Worm (Caenorhabditis elegans) whole organism, mixed stage, embryonic: ENCODE results near the gene rpb-8.

ENCODE experiments used
- M03D4.4 ChIP-seq: sonication (generic microtip); optimal IDR thresholded peaks from 2 replicates; lab custom pipeline; 2017; ENCODE audit warnings: mild to moderate bottlenecking, missing genetic modification characterization, missing compliant biosample characterization
- bed-3 ChIP-seq: fragments of 200-800 bp; sonication (Bioruptor generic); optimal IDR thresholded peaks from 3 replicates; lab custom pipeline; 2018; ENCODE audit warnings: mild to moderate bottlenecking, missing genetic modification characterization, moderate library complexity, missing compliant biosample characterization
- blmp-1 ChIP-seq: fragments of 150-350 bp; optimal IDR thresholded peaks from 2 replicates; lab custom pipeline; 2014; ENCODE audit warnings: missing biosample characterization, missing genetic modification characterization
- ceh-39 ChIP-seq: fragments of 150-350 bp; optimal IDR thresholded peaks from 2 replicates; lab custom pipeline; 2014; ENCODE audit warnings: missing biosample characterization, missing genetic modification characterization
- ceh-43 ChIP-seq: fragments of 200-800 bp; sonication (Bioruptor generic); optimal IDR thresholded peaks from 2 replicates; lab custom pipeline; 2018; ENCODE audit warnings: mild to moderate bottlenecking, missing genetic modification characterization, moderate library complexity, missing compliant biosample characterization
- ceh-83 ChIP-seq: fragments of 200-800 bp; sonication (Bioruptor generic); optimal IDR thresholded peaks from 2 replicates; lab custom pipeline; 2018; ENCODE audit warnings: mild to moderate bottlenecking, missing genetic modification characterization, missing compliant biosample characterization
- ces-1 ChIP-seq: fragments of 150-350 bp; optimal IDR thresholded peaks from 2 replicates; lab custom pipeline; 2014; ENCODE audit warnings: missing biosample characterization, missing genetic modification reagents, missing genetic modification characterization
- cnd-1 ChIP-seq: fragments of 200-800 bp; sonication (Bioruptor generic); optimal IDR thresholded peaks from 2 replicates; lab custom pipeline; 2018; ENCODE audit warnings: mild to moderate bottlenecking, missing genetic modification characterization, missing compliant biosample characterization
- drap-1 ChIP-seq: fragments of 200-800 bp; sonication (Bioruptor generic); optimal IDR thresholded peaks from 3 replicates; lab custom pipeline; 2018; ENCODE audit warnings: mild to moderate bottlenecking, missing genetic modification characterization, missing compliant biosample characterization
- elt-1 ChIP-seq: sonication (generic microtip); optimal IDR thresholded peaks from 2 replicates; lab custom pipeline; 2017; ENCODE audit warnings: missing genetic modification characterization, mild to moderate bottlenecking, missing compliant biosample characterization, antibody characterized with exemption, moderate library complexity, borderline replicate concordance; ENCODE audit not compliant: insufficient read depth
- flh-1 ChIP-seq: fragments of 200-800 bp; sonication (Bioruptor generic); optimal IDR thresholded peaks from 2 replicates; lab custom pipeline; 2018; ENCODE audit warnings: mild to moderate bottlenecking, missing genetic modification characterization, moderate library complexity, missing compliant biosample characterization
- ham-2 ChIP-seq: fragments of 200-800 bp; sonication (Bioruptor generic); optimal IDR thresholded peaks from 2 replicates; lab custom pipeline; 2018; ENCODE audit warnings: mild to moderate bottlenecking, missing genetic modification characterization, missing compliant biosample characterization
- hlh-1 ChIP-seq: fragments of 150-350 bp; optimal IDR thresholded peaks from 2 replicates; lab custom pipeline; 2014; ENCODE audit warnings: missing biosample characterization, missing genetic modification reagents, missing genetic modification characterization
- lin-13 ChIP-seq: fragments of 150-350 bp; optimal IDR thresholded peaks from 2 replicates; lab custom pipeline; 2014; ENCODE audit warnings: missing biosample characterization, missing genetic modification characterization
- lin-32 ChIP-seq: fragments of 200-800 bp; sonication (Bioruptor generic); optimal IDR thresholded peaks from 2 replicates; lab custom pipeline; 2018; ENCODE audit warnings: mild to moderate bottlenecking, missing genetic modification characterization, missing compliant biosample characterization
- lsy-2 ChIP-seq: fragments of 150-350 bp; optimal IDR thresholded peaks from 2 replicates; lab custom pipeline; 2014; ENCODE audit warnings: missing biosample characterization, missing genetic modification characterization
- mep-1 ChIP-seq: fragments of 150-350 bp; optimal IDR thresholded peaks from 2 replicates; lab custom pipeline; 2017; ENCODE audit warnings: missing biosample characterization, missing genetic modification reagents, missing genetic modification characterization, inconsistent platforms
- mls-2 ChIP-seq: sonication (generic microtip); optimal IDR thresholded peaks from 2 replicates; lab custom pipeline; 2016; ENCODE audit warnings: mild to moderate bottlenecking, missing genetic modification characterization, moderate library complexity, missing compliant biosample characterization
- nhr-12 ChIP-seq: fragments of 150-350 bp; optimal IDR thresholded peaks from 2 replicates; lab custom pipeline; 2014; ENCODE audit warnings: missing biosample characterization, missing genetic modification characterization
- nhr-76 ChIP-seq: sonication (generic microtip); optimal IDR thresholded peaks from 2 replicates; lab custom pipeline; 2017; ENCODE audit warnings: missing biosample characterization, missing genetic modification characterization
- sem-2 ChIP-seq: fragments of 200-800 bp; sonication (Bioruptor generic); optimal IDR thresholded peaks from 2 replicates; lab custom pipeline; 2018; ENCODE audit warnings: mild to moderate bottlenecking, missing genetic modification characterization, missing compliant biosample characterization
- snpc-4 ChIP-seq: fragments of 150-350 bp; optimal IDR thresholded peaks from 2 replicates; lab custom pipeline; 2014; ENCODE audit warnings: missing biosample characterization, missing genetic modification characterization
- sptf-1 ChIP-seq: sonication (generic microtip); optimal IDR thresholded peaks from 2 replicates; lab custom pipeline; 2017; ENCODE audit warnings: mild to moderate bottlenecking, missing genetic modification characterization, moderate library complexity, missing compliant biosample characterization
- tbx-8 ChIP-seq: fragments of 200-800 bp; sonication (Bioruptor generic); optimal IDR thresholded peaks from 2 replicates; lab custom pipeline; 2018; ENCODE audit warnings: mild to moderate bottlenecking, missing genetic modification characterization, moderate library complexity, missing compliant biosample characterization
- unc-120 ChIP-seq: sonication (generic microtip); optimal IDR thresholded peaks from 2 replicates; lab custom pipeline; 2017; ENCODE audit warnings: missing genetic modification characterization, missing compliant biosample characterization; ENCODE audit not compliant: poor library complexity, severe bottlenecking
- unc-39 ChIP-seq: fragments of 150-350 bp; optimal IDR thresholded peaks from 2 replicates; lab custom pipeline; 2014; ENCODE audit warnings: missing biosample characterization, missing genetic modification characterization
- unc-62 ChIP-seq: fragments of 150-350 bp; optimal IDR thresholded peaks from 2 replicates; lab custom pipeline; 2014; ENCODE audit warnings: missing biosample characterization, missing genetic modification reagents, missing genetic modification characterization
- zip-8 ChIP-seq: fragments of 150-350 bp; optimal IDR thresholded peaks from 2 replicates; lab custom pipeline; 2014; ENCODE audit warnings: missing biosample characterization, missing genetic modification characterization
- ztf-11 ChIP-seq: fragments of 150-350 bp; optimal IDR thresholded peaks from 2 replicates; lab custom pipeline; 2014; ENCODE audit warnings: missing biosample characterization, missing genetic modification characterization

rpb-8 gene

ce11 chrIII:4947352-4947751, 29.5 kb upstream of the rpb-8 start:
- no peak for TF ChIP-seq unc-39 (tag; lab: Kevin White, UChicago)
- peak; percentile 71 for TF ChIP-seq unc-62 (GFP tag; lab: Kevin White, UChicago)
- peak; percentile 20 for TF ChIP-seq lin-32 (GFP tag; lab: Kevin White, UChicago)
- peak; percentile 84 for TF ChIP-seq sptf-1
- TF ChIP-seq ztf-11 = peak; percentile 83
- TF ChIP-seq hlh-1 = peak; percentile 15
- no peak for TF ChIP-seq lsy-2 (tag; lab: Kevin White, UChicago)
- no peak for TF ChIP-seq ceh-39 (tag; lab: Kevin White, UChicago)
- TF ChIP-seq zip-8 (tag; lab: Kevin White, UChicago) = no peak
- peak; percentile 43 for TF ChIP-seq tbx-8 (GFP tag; lab: Kevin White, UChicago)
- TF ChIP-seq mls-2 = peak; percentile 86
- TF ChIP-seq flh-1 (GFP tag; lab: Kevin White, UChicago) = no peak
- peak; percentile 78 for TF ChIP-seq ceh-83
- no peak for TF ChIP-seq bed-3 (GFP tag; lab: Kevin White, UChicago)
- peak; percentile 80 for TF ChIP-seq ham-2 (GFP tag; lab: Kevin White, UChicago)
- no peak for TF ChIP-seq snpc-4 (tag; lab: Kevin White, UChicago)
- no peak for TF ChIP-seq lin-13 (tag; lab: Kevin White, UChicago)
- peak; percentile 71 for TF ChIP-seq ces-1 (GFP tag; lab: Kevin White, UChicago)
- TF ChIP-seq cnd-1 = peak; percentile 91
- no peak for TF ChIP-seq elt-1 (tag; lab: Kevin White, UChicago)
- peak; percentile 52 for TF ChIP-seq mep-1
- TF ChIP-seq drap-1 (GFP tag; lab: Kevin White, UChicago) = peak; percentile 57
- peak; percentile 64 for TF ChIP-seq unc-120 (tag; lab: Kevin White, UChicago)
- peak; percentile 29 for TF ChIP-seq sem-2 (GFP tag; lab: Kevin White, UChicago)
- TF ChIP-seq nhr-76 (tag; lab: Kevin White, UChicago) = no peak
- no peak for TF ChIP-seq blmp-1 (tag; lab: Kevin White, UChicago)
- peak; percentile 73 for TF ChIP-seq M03D4.4 (tag; lab: Kevin White, UChicago)
- peak; percentile 58 for TF ChIP-seq ceh-43 (GFP tag; lab: Kevin White, UChicago)
- TF ChIP-seq, all 35 proteins: peak for 17

- TF ChIP-seq ceh-39 (tag; lab: Kevin White, UChicago) = no peak
These were observed 26.4 kb upstream of the rpb-8 start, which contains the start of gene ntl-9 for ce11 chrIII:4944213-4944612. ntl-9 (plus strand) TSS chrIII:4944513.

- TF ChIP-seq ceh-39 (tag; lab: Kevin White, UChicago) = no peak
- TF ChIP-seq ztf-11 = no peak
- TF ChIP-seq sptf-1 = no peak
- no peak for TF ChIP-seq nhr-12
- no peak for TF ChIP-seq M03D4.4 (tag; lab: Kevin White, UChicago)
- TF ChIP-seq ceh-43 (GFP tag; lab: Kevin White, UChicago) = no peak
- no peak for TF ChIP-seq lin-13 (tag; lab: Kevin White, UChicago)
- TF ChIP-seq bed-3 (GFP tag; lab: Kevin White, UChicago) = no peak
- no peak for TF ChIP-seq lsy-2 (tag; lab: Kevin White, UChicago)
- TF ChIP-seq unc-39 (tag; lab: Kevin White, UChicago) = no peak
- no peak for TF ChIP-seq unc-62 (GFP tag; lab: Kevin White, UChicago)
- no peak for TF ChIP-seq unc-120 (tag; lab: Kevin White, UChicago)
- no peak for TF ChIP-seq cnd-1
- no peak for TF ChIP-seq hlh-1
- TF ChIP-seq blmp-1 (tag; lab: Kevin White, UChicago) = no peak
These were observed 21.5 kb upstream of the rpb-8 start, which contains the start of gene rpb-2 for ce11 chrIII:4939267-4939666. rpb-2 (plus strand) TSS chrIII:4939567.

- no peak for TF ChIP-seq snpc-4 (tag; lab: Kevin White, UChicago)
- no peak for TF ChIP-seq sptf-1
- no peak for TF ChIP-seq unc-120 (tag; lab: Kevin White, UChicago)
- TF ChIP-seq sem-2 (GFP tag; lab: Kevin White, UChicago) = no peak
- TF ChIP-seq hlh-1 = no peak
- TF ChIP-seq zip-8 (tag; lab: Kevin White, UChicago) = no peak
- TF ChIP-seq blmp-1 (tag; lab: Kevin White, UChicago) = no peak
- no peak for TF ChIP-seq lin-13 (tag; lab: Kevin White, UChicago)
- TF ChIP-seq lin-32 (GFP tag; lab: Kevin White, UChicago) = no peak
- TF ChIP-seq drap-1 (GFP tag; lab: Kevin White, UChicago) = no peak
- TF ChIP-seq bed-3 (GFP tag; lab: Kevin White, UChicago) = no peak
- TF ChIP-seq ceh-43 (GFP tag; lab: Kevin White, UChicago) = no peak
- TF ChIP-seq ztf-11 = no peak
- no peak for TF ChIP-seq ham-2 (GFP tag; lab: Kevin White, UChicago)
- no peak for TF ChIP-seq unc-62 (GFP tag; lab: Kevin White, UChicago)
- TF ChIP-seq nhr-76 (tag; lab: Kevin White, UChicago) = no peak
- TF ChIP-seq lsy-2 (tag; lab: Kevin White, UChicago) = no peak
These were observed 19.2 kb upstream of the rpb-8 start, which contains the start of gene fsn-1 for ce11 chrIII:4937022-4937421. fsn-1 (plus strand) TSS chrIII:4937322.
